Worm (Caenorhabditis elegans) whole organism, late embryonic: ENCODE measurements around the gene nhr-267.

Experiments
- ama-1 ChIP-seq: fragments of 150-350 bp; optimal IDR thresholded peaks from 2 replicates; lab custom pipeline; 2014
- ceh-45 ChIP-seq: fragments of 200-800 bp; sonication (Bioruptor generic); IDR thresholded peaks from 2 replicates; pipeline ENCODE4 v1.3.6; 2022; ENCODE audit warnings: missing genetic modification reagents, missing genetic modification characterization, missing compliant biosample characterization
- ceh-6 ChIP-seq: fragments of 200-800 bp; sonication (Bioruptor generic); optimal IDR thresholded peaks from 2 replicates; lab custom pipeline; 2018; ENCODE audit warnings: mild to moderate bottlenecking, missing genetic modification characterization, missing compliant biosample characterization
- dmd-4 ChIP-seq: sonication (generic microtip); optimal IDR thresholded peaks from 2 replicates; lab custom pipeline; 2016; ENCODE audit warnings: borderline replicate concordance, missing genetic modification characterization, missing compliant biosample characterization
- mec-3 ChIP-seq: sonication (generic microtip); optimal IDR thresholded peaks from 2 replicates; lab custom pipeline; 2016; ENCODE audit warnings: borderline replicate concordance, missing genetic modification characterization, missing compliant biosample characterization
- nfya-1 ChIP-seq: sonication (generic microtip); optimal IDR thresholded peaks from 2 replicates; lab custom pipeline; 2017; ENCODE audit warnings: missing genetic modification characterization, mild to moderate bottlenecking, missing compliant biosample characterization, antibody characterized with exemption, moderate library complexity
- odd-2 ChIP-seq: sonication (generic microtip); optimal IDR thresholded peaks from 2 replicates; lab custom pipeline; 2017; ENCODE audit warnings: antibody characterized with exemption, mild to moderate bottlenecking, missing genetic modification characterization, missing compliant biosample characterization
- pha-4 ChIP-seq: fragments of 150-350 bp; optimal IDR thresholded peaks from 2 replicates; lab custom pipeline; 2018; ENCODE audit warnings: missing biosample characterization, missing genetic modification reagents, missing genetic modification characterization
- unc-42 ChIP-seq: sonication (generic microtip); optimal IDR thresholded peaks from 2 replicates; lab custom pipeline; 2016; ENCODE audit warnings: missing genotype, missing genetic modification characterization, missing compliant biosample characterization

DNA sequence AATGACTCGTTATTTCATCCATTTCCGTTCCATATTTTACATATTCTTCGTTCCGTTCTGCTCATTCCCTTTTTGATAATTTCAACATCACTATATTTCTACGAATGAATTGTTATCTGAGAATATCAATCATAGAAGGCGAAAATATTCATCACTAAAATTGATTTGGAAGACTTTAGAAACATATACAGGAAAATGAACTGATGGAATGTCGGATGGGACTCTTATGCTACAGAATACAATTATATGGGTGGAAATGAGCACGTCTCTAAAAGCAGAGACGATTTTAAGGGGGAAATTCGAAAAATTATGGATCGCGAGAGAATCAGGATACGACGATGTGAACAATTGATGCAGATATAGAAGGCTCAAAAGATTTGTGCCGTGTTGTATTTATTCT is 33.8 kb upstream of the nhr-267 start:
- TF ChIP-seq dmd-4 (tag; lab: Kevin White, UChicago) (no peak), ama-1 (lab: Kevin White, UChicago) (no peak), nfya-1 (tag; lab: Kevin White, UChicago) (no peak), ceh-6 (GFP tag; lab: Kevin White, UChicago) (no peak), unc-42 (no peak), pha-4 (tag; lab: Kevin White, UChicago) (no peak), mec-3 (tag; lab: Kevin White, UChicago) (no peak), ceh-45 (GFP tag; lab: Robert Waterston, UW) (no peak), odd-2 (tag; lab: Kevin White, UChicago) (no peak)
